Worm (Caenorhabditis elegans): ENCODE results near the gene pas-2.

ce11 chrV:10764066-10764465 is 6.1 kb upstream of the pas-2 start, which contains the start of gene ocr-1:
- no peak for TF ChIP-seq C38D4.7 (GFP tag; optimal IDR thresholded peaks at IDR 0.05)
- TF ChIP-seq pha-2 (tag; optimal IDR thresholded peaks at IDR 0.05): no peak
- TF ChIP-seq nhr-11 (tag; optimal IDR thresholded peaks at IDR 0.05): no peak
- no peak for TF ChIP-seq F13H6.1 (tag; optimal IDR thresholded peaks at IDR 0.05)
- TF ChIP-seq ttx-3 (tag; optimal IDR thresholded peaks at IDR 0.05): no peak
- no peak for TF ChIP-seq tbx-2 (tag; optimal IDR thresholded peaks at IDR 0.05)
- no peak for TF ChIP-seq dve-1 (tag; optimal IDR thresholded peaks at IDR 0.05)
- no peak for TF ChIP-seq ets-4 (tag; optimal IDR thresholded peaks at IDR 0.05)
- TF ChIP-seq pqm-1 (tag; optimal IDR thresholded peaks at IDR 0.05): no peak
- no peak for TF ChIP-seq dmd-4 (tag; optimal IDR thresholded peaks at IDR 0.05; ENCODE audit: borderline replicate concordance)
- TF ChIP-seq K02D7.2 (tag; optimal IDR thresholded peaks at IDR 0.05): no peak
- no peak for TF ChIP-seq sox-4 (tag; optimal IDR thresholded peaks at IDR 0.05)
- TF ChIP-seq ahr-1 (tag; optimal IDR thresholded peaks at IDR 0.05): no peak
